Fruit fly (Drosophila melanogaster) whole organism, wandering third instar larva: ENCODE results near the gene CG34299.

Source experiments
- Abd-B ChIP-seq: fragments of >200 bp; optimal IDR thresholded peaks from 2 replicates; lab custom pipeline; 2017; ENCODE audit warnings: missing biosample characterization, missing genetic modification characterization
- CG32264 ChIP-seq: fragments of 200-800 bp; sonication (Bioruptor generic); optimal IDR thresholded peaks from 2 replicates; lab custom pipeline; 2016; ENCODE audit warnings: missing biosample characterization, missing genetic modification characterization
- CG9705 ChIP-seq: fragments of 200-800 bp; sonication (Bioruptor generic); optimal IDR thresholded peaks from 2 replicates; lab custom pipeline; 2018; ENCODE audit warnings: missing biosample characterization, mild to moderate bottlenecking, missing genetic modification characterization
- CrebA ChIP-seq: fragments of 200-800 bp; sonication (Bioruptor generic); optimal IDR thresholded peaks from 2 replicates; lab custom pipeline; 2016; ENCODE audit warnings: missing biosample characterization, mild to moderate bottlenecking, missing genetic modification characterization, borderline replicate concordance
- Dfd ChIP-seq: fragments of >200 bp; optimal IDR thresholded peaks from 2 replicates; lab custom pipeline; 2017; ENCODE audit warnings: missing biosample characterization, missing genetic modification characterization
- Dif ChIP-seq: fragments of 200-275, 200-300 bp; sonication (Bioruptor generic); optimal IDR thresholded peaks from 2 replicates; lab custom pipeline; 2018; ENCODE audit warnings: missing biosample characterization, missing genetic modification characterization; ENCODE audit not compliant: partially characterized antibody
- GATAd ChIP-seq: sonication (Bioruptor generic); optimal IDR thresholded peaks from 2 replicates; lab custom pipeline; 2016; ENCODE audit warnings: missing biosample characterization, missing genetic modification characterization
- HLH106 ChIP-seq: fragments of 200-800 bp; optimal IDR thresholded peaks from 3 replicates; lab custom pipeline; 2019; ENCODE audit warnings: missing biosample characterization, mild to moderate bottlenecking, missing genetic modification characterization, moderate library complexity
- Hnf4 ChIP-seq: fragments of 200-800 bp; sonication (Bioruptor generic); optimal IDR thresholded peaks from 2 replicates; lab custom pipeline; 2016; ENCODE audit warnings: missing biosample characterization, mild to moderate bottlenecking, missing genetic modification characterization
- Hr78 ChIP-seq: fragments of >200 bp; optimal IDR thresholded peaks from 2 replicates; lab custom pipeline; 2017; ENCODE audit warnings: missing biosample characterization, missing genetic modification characterization
- Hr83 ChIP-seq: fragments of 200-300 bp; sonication (Bioruptor generic); optimal IDR thresholded peaks from 2 replicates; lab custom pipeline; 2016; ENCODE audit warnings: missing biosample characterization, mild to moderate bottlenecking, missing genetic modification characterization, moderate library complexity; ENCODE audit not compliant: poor library complexity, severe bottlenecking
- Jra ChIP-seq: sonication (Bioruptor generic); optimal IDR thresholded peaks from 2 replicates; lab custom pipeline; 2016; ENCODE audit warnings: missing biosample characterization, missing genetic modification characterization
- Mio ChIP-seq: sonication (Bioruptor generic); optimal IDR thresholded peaks from 2 replicates; lab custom pipeline; 2016; ENCODE audit warnings: missing biosample characterization, missing genetic modification characterization
- Myc ChIP-seq: fragments of >200 bp; optimal IDR thresholded peaks from 2 replicates; lab custom pipeline; 2017
- N ChIP-seq: fragments of >200 bp; optimal IDR thresholded peaks from 2 replicates; lab custom pipeline; 2018; ENCODE audit warnings: missing biosample characterization, missing external identifiers, missing genetic modification characterization
- OdsH ChIP-seq: fragments of 200-800 bp; sonication (Bioruptor generic); optimal IDR thresholded peaks from 2 replicates; lab custom pipeline; 2016; ENCODE audit warnings: missing biosample characterization, mild to moderate bottlenecking, missing genetic modification characterization
- Rel ChIP-seq, 2 experiments: fragments of 200-800 bp; sonication (Bioruptor generic) in 1 of 2; optimal IDR thresholded peaks; 2 replicates in 1 of 2; 3 replicates in 1 of 2; lab custom pipeline; 2016 to 2019; ENCODE audit warnings: mild to moderate bottlenecking in 2 of 2, missing biosample characterization in 2 of 2, missing genetic modification characterization in 2 of 2, moderate library complexity in 1 of 2
- Sp1 ChIP-seq: fragments of 200-800 bp; sonication (Bioruptor generic); optimal IDR thresholded peaks from 3 replicates; lab custom pipeline; 2019; ENCODE audit warnings: missing biosample characterization, mild to moderate bottlenecking, missing genetic modification characterization, moderate library complexity
- Vsx2 ChIP-seq: fragments of 200-300, 225-300 bp; sonication (Bioruptor generic); optimal IDR thresholded peaks from 2 replicates; lab custom pipeline; 2018; ENCODE audit warnings: missing biosample characterization, missing genetic modification characterization; ENCODE audit not compliant: partially characterized antibody
- br ChIP-seq: fragments of 200-800 bp; sonication (Bioruptor generic); optimal IDR thresholded peaks from 2 replicates; lab custom pipeline; 2016; ENCODE audit warnings: missing biosample characterization, missing genetic modification characterization
- brk ChIP-seq: fragments of 200-800 bp; sonication (Bioruptor generic); optimal IDR thresholded peaks from 2 replicates; lab custom pipeline; 2016; ENCODE audit warnings: missing biosample characterization, mild to moderate bottlenecking, missing genetic modification characterization
- dl ChIP-seq, 2 experiments: fragments of 175-275, 200-275 bp in 1 of 2; fragments of 200-275 bp in 1 of 2; sonication (Bioruptor generic); optimal IDR thresholded peaks; lab custom pipeline; 2018; ENCODE audit warnings: mild to moderate bottlenecking in 2 of 2, missing biosample characterization in 2 of 2, missing genetic modification characterization in 2 of 2, moderate library complexity in 2 of 2; ENCODE audit not compliant: partially characterized antibody in 2 of 2, insufficient read depth in 1 of 2
- dmrt93B ChIP-seq: fragments of 200-800 bp; sonication (Bioruptor generic); optimal IDR thresholded peaks from 2 replicates; lab custom pipeline; 2018; ENCODE audit warnings: missing biosample characterization, mild to moderate bottlenecking, missing genetic modification characterization
- dsf ChIP-seq: sonication (Bioruptor generic); optimal IDR thresholded peaks from 2 replicates; lab custom pipeline; 2016; ENCODE audit warnings: missing biosample characterization, missing genetic modification characterization, borderline replicate concordance
- ey ChIP-seq: fragments of 200-800 bp; sonication (Bioruptor generic); optimal IDR thresholded peaks from 2 replicates; lab custom pipeline; 2016; ENCODE audit warnings: missing biosample characterization, missing genetic modification characterization
- foxo ChIP-seq, 2 experiments: fragments of 200-800 bp; sonication (Bioruptor generic); optimal IDR thresholded peaks; 2 replicates in 1 of 2; 3 replicates in 1 of 2; lab custom pipeline; 2016 to 2017; ENCODE audit warnings: missing biosample characterization in 2 of 2, missing genetic modification characterization in 2 of 2
- fru ChIP-seq: fragments of 200-800 bp; sonication (Bioruptor generic); optimal IDR thresholded peaks from 3 replicates; lab custom pipeline; 2016; ENCODE audit warnings: missing biosample characterization, mild to moderate bottlenecking, missing genetic modification characterization
- h ChIP-seq: fragments of 200-800 bp; sonication (Bioruptor generic); optimal IDR thresholded peaks from 3 replicates; lab custom pipeline; 2016; ENCODE audit warnings: missing biosample characterization, mild to moderate bottlenecking, missing genetic modification characterization
- jim ChIP-seq: fragments of 175-275, 200-325 bp; sonication (Bioruptor generic); optimal IDR thresholded peaks from 2 replicates; lab custom pipeline; 2016; ENCODE audit warnings: missing biosample characterization, mild to moderate bottlenecking, missing genetic modification characterization
- lola ChIP-seq: fragments of >200 bp; optimal IDR thresholded peaks from 2 replicates; lab custom pipeline; 2017; ENCODE audit warnings: missing biosample characterization, missing genetic modification characterization
- pan ChIP-seq: fragments of >200 bp; optimal IDR thresholded peaks from 2 replicates; lab custom pipeline; 2017
- psq ChIP-seq: fragments of 200-800 bp; sonication (Bioruptor generic); optimal IDR thresholded peaks from 3 replicates; lab custom pipeline; 2017; ENCODE audit warnings: missing biosample characterization, mild to moderate bottlenecking, missing genetic modification characterization, moderate library complexity
- rgr ChIP-seq: fragments of 200-800 bp; sonication (Bioruptor generic); optimal IDR thresholded peaks from 3 replicates; lab custom pipeline; 2016; ENCODE audit warnings: missing biosample characterization, mild to moderate bottlenecking, missing genetic modification characterization
- sage ChIP-seq: fragments of 200-800 bp; sonication (Bioruptor generic); optimal IDR thresholded peaks from 2 replicates; lab custom pipeline; 2016; ENCODE audit warnings: missing biosample characterization, mild to moderate bottlenecking, missing genetic modification characterization
- sv ChIP-seq: fragments of 200-800 bp; sonication (Bioruptor generic); optimal IDR thresholded peaks from 3 replicates; lab custom pipeline; 2016; ENCODE audit warnings: missing biosample characterization, missing genetic modification characterization
- tai ChIP-seq: sonication (Bioruptor generic); optimal IDR thresholded peaks from 2 replicates; lab custom pipeline; 2016; ENCODE audit warnings: missing biosample characterization, missing genetic modification characterization
- usp ChIP-seq: fragments of >200 bp; optimal IDR thresholded peaks from 2 replicates; lab custom pipeline; 2017; ENCODE audit warnings: missing biosample characterization, missing genetic modification characterization
- woc ChIP-seq: sonication (Bioruptor generic); optimal IDR thresholded peaks from 2 replicates; lab custom pipeline; 2016; ENCODE audit warnings: missing biosample characterization, mild to moderate bottlenecking, missing genetic modification characterization

Gene CG34299

DNA sequence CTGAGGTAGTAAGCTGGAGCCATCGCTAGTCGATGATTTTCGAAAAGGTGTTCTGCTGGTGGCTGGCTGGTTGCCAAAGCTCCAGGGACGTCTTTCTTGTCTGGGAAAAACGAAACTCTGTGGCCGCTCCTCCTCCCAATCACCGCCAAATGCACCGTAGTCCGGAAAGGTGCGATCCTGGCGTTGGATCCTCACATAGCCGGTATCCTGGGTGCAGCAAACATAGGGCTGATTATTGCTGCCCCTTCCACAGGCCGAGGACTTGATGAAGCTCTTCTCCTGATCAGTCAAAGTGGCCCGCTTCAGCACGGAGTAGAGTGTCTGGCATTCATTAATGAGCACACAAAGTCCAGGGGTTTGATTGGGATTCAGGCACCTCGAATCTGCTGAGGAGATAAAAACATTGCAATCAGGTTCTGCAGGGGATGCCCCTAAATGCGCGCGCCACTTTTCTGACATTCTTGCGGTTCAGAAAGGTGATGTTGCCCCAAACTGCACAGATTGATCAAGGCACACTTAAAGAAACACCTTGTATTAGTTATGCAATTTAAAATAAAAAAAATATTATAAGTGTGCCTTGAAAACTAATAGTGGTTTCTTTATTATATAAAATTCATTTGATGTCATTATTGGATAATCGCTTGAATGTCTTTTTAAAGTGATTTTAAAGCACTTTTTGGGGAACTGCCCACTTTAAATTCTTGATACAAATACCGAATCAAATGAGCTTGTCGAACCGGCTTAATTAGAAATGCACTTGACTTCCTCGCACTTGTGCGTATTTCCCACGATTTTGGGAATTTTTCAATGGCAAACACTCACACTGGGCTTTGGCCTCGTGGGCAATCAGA, 3.4 kb upstream of the CG34299 start:
- no peak for TF ChIP-seq Abd-B
- TF ChIP-seq lola (GFP tag; lab: Kevin White, UChicago): no peak
- no peak for TF ChIP-seq Vsx2 (GFP tag; lab: Kevin White, UChicago)
- no peak for TF ChIP-seq brk (GFP tag; lab: Kevin White, UChicago)
- TF ChIP-seq HLH106 (tag; lab: Kevin White, UChicago): peak; percentile 7
- TF ChIP-seq rgr (GFP tag; lab: Kevin White, UChicago): peak; percentile 24
- TF ChIP-seq fru (GFP tag; lab: Kevin White, UChicago): no peak
- TF ChIP-seq Dif: no peak
- no peak for TF ChIP-seq jim (GFP tag; lab: Kevin White, UChicago)
- TF ChIP-seq Hr83: no peak
- TF ChIP-seq pan: no peak
- no peak for TF ChIP-seq CG9705 (GFP tag; lab: Kevin White, UChicago)
- no peak for TF ChIP-seq usp
- no peak for TF ChIP-seq GATAd (GFP tag; lab: Kevin White, UChicago)
- TF ChIP-seq psq (GFP tag; lab: Kevin White, UChicago): no peak
- TF ChIP-seq h: peak; percentile 27
- TF ChIP-seq CrebA (GFP tag; lab: Kevin White, UChicago): no peak
- TF ChIP-seq tai: no peak
- TF ChIP-seq dl (GFP tag; optimal IDR thresholded peaks at IDR 0.05; lab: Kevin White, UChicago; ENCODE audit: insufficient read depth in 1 of 2, partially characterized antibody in 2 of 2): no peak
- TF ChIP-seq sage (GFP tag; lab: Kevin White, UChicago): no peak
- no peak for TF ChIP-seq Jra (GFP tag; lab: Kevin White, UChicago)
- no peak for TF ChIP-seq Hnf4 (GFP tag; lab: Kevin White, UChicago)
- TF ChIP-seq woc: no peak
- TF ChIP-seq Myc (lab: Kevin White, UChicago): no peak
- TF ChIP-seq Dfd (GFP tag; lab: Kevin White, UChicago): no peak
- TF ChIP-seq dsf (GFP tag; lab: Kevin White, UChicago): no peak
- no peak for TF ChIP-seq dmrt93B
- no peak for TF ChIP-seq br (GFP tag; lab: Kevin White, UChicago)
- no peak for TF ChIP-seq N (GFP tag; lab: Kevin White, UChicago)
- TF ChIP-seq Hr78: no peak
- TF ChIP-seq OdsH: no peak
- TF ChIP-seq sv (GFP tag; lab: Kevin White, UChicago): no peak
- no peak for TF ChIP-seq CG32264 (GFP tag; lab: Kevin White, UChicago)
- no peak for TF ChIP-seq Sp1 (GFP tag; lab: Kevin White, UChicago)
- TF ChIP-seq foxo (GFP tag; optimal IDR thresholded peaks at IDR 0.05; lab: Kevin White, UChicago): peak in 1 of 2 experiments; percentile 25
- peak; percentile 8 for TF ChIP-seq ey
- TF ChIP-seq Rel (GFP tag; optimal IDR thresholded peaks at IDR 0.05; lab: Kevin White, UChicago): no peak
- peak; percentile 93 for TF ChIP-seq Rel (tag; optimal IDR thresholded peaks at IDR 0.05; lab: Kevin White, UChicago)
- TF ChIP-seq Mio: no peak

DNA sequence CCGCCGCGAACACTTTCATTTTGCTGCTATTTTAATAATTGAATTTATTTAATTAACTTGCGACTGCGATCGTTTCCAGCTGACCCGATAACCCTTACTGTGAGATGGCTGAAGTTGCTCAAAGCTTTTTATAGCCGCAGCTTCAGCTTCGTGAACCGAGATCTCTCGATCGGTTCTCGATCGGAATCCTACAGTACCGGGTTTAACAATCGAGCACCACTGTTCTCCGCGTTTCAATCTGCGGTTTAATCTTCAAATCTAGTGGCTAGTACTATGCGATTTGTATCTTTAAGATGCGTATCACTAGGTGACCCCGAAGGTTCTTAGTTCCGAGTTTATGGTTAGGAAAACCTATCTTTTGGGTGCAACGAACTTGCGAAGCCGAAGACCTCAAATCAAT, 2.8 kb upstream of the CG34299 start, which contains the start of gene CG9733:
Gene CG9733 (minus strand): TSS at position 101 of the 400 bp plus-strand sequence.
- TF ChIP-seq rgr (GFP tag; lab: Kevin White, UChicago) (no peak), tai (no peak), CrebA (GFP tag; lab: Kevin White, UChicago) (no peak), dmrt93B (no peak), Dif (no peak), Myc (lab: Kevin White, UChicago) (no peak), GATAd (GFP tag; lab: Kevin White, UChicago) (no peak), jim (GFP tag; lab: Kevin White, UChicago) (no peak), CG9705 (GFP tag; lab: Kevin White, UChicago) (no peak), HLH106 (tag; lab: Kevin White, UChicago) (no peak), N (GFP tag; lab: Kevin White, UChicago) (no peak), Rel (GFP tag; optimal IDR thresholded peaks at IDR 0.05; lab: Kevin White, UChicago) (no peak), Rel (tag; optimal IDR thresholded peaks at IDR 0.05; lab: Kevin White, UChicago) (no peak), Hr83 (no peak), usp (no peak), Hr78 (no peak), Hnf4 (GFP tag; lab: Kevin White, UChicago) (no peak)
